Fruit fly (Drosophila melanogaster) whole organism: ENCODE data around the gene CG13876.

Experiments used
- CG8478 ChIP-seq: fragments of >200 bp; optimal IDR thresholded peaks from 2 replicates; lab custom pipeline; 2018; ENCODE audit warnings: inconsistent platforms
- Dll ChIP-seq: fragments of >200 bp; optimal IDR thresholded peaks from 2 replicates; lab custom pipeline; 2017
- pan ChIP-seq: fragments of >200 bp; optimal IDR thresholded peaks from 2 replicates; lab custom pipeline; 2017
- psq ChIP-seq: fragments of >200 bp; optimal IDR thresholded peaks from 2 replicates; lab custom pipeline; 2017
- usp ChIP-seq: fragments of >200 bp; optimal IDR thresholded peaks from 2 replicates; lab custom pipeline; 2017; ENCODE audit warnings: missing biosample characterization, missing genetic modification characterization, mixed read lengths

dm6 chr3L:180262-180543 is 25.7 kb upstream of the CG13876 start:
- TF ChIP-seq psq (lab: Kevin White, UChicago): no peak
- no peak for TF ChIP-seq pan (lab: Kevin White, UChicago)
- TF ChIP-seq CG8478 (lab: Kevin White, UChicago): no peak
- TF ChIP-seq Dll (lab: Kevin White, UChicago): no peak
- TF ChIP-seq usp (GFP tag; lab: Kevin White, UChicago): no peak
